Fruit fly (Drosophila melanogaster): ENCODE results near the gene Ttc30.

DNA sequence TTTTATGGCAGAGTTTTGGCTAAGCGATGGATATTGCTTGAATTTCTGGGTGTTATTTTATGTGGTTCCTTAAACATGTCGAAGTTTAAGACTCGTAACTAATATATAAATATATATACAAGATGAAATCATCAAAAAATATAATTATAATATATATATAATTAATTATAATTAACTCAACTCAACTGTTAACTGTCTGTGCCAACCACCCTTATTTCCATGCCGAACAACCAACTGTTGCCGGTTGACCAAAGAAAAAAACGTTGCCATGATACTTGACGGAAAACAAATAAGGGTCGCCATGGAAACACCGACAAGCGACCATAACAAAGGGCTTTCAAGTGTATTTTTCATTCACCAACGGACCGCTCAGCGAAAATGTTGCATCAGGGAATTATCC, at the start of gene Ttc30:
- no peak for TF ChIP-seq Hnf4 (GFP tag; optimal IDR thresholded peaks at IDR 0.05)
- no peak for TF ChIP-seq GATAd (GFP tag; optimal IDR thresholded peaks at IDR 0.05)
- no peak for TF ChIP-seq sage (GFP tag; optimal IDR thresholded peaks at IDR 0.05)
- no peak for TF ChIP-seq Abd-B (GFP tag; optimal IDR thresholded peaks at IDR 0.05)
